Worm (Caenorhabditis elegans) whole organism, early embryonic: ENCODE results near the gene R07E5.7.

Experiments
- ama-1 ChIP-seq: fragments of 150-350 bp; optimal IDR thresholded peaks from 2 replicates; lab custom pipeline; 2014
- sea-1 ChIP-seq: fragments of 200-800 bp; sonication (Bioruptor generic); conservative IDR thresholded peaks from 2 replicates; pipeline ENCODE4 v1.3.6; 2022; ENCODE audit warnings: missing genetic modification characterization, missing compliant biosample characterization

DNA sequence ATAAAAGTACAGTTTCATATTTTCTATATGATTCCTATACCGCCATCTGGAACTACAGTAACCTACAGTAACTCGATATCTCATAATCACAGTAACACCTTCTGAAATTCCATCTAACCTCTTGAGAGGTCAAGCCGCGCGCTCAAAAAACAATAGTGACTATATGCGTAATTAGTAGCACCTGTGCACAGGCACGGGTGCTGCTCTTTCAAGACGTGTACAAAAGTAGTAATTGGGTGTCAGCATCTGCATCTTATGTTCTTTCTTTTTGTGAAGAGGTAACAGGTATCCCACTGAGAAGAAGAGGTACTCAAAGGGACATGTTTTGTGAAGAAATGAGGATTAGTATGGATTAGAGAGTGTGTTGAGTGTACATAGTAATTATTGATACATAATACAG is 42.4 kb upstream of the R07E5.7 start:
- TF ChIP-seq ama-1 (lab: Kevin White, UChicago) (no peak), sea-1 (GFP tag; lab: Robert Waterston, UW) (no peak)
